Worm (Caenorhabditis elegans) whole organism, early embryonic: ENCODE results near the gene cutl-19.

ENCODE experiments used
- B0310.2 ChIP-seq: sonication (generic microtip); optimal IDR thresholded peaks from 2 replicates; lab custom pipeline; 2016; ENCODE audit warnings: mild to moderate bottlenecking, missing genetic modification characterization, missing compliant biosample characterization
- F13C5.2 ChIP-seq: sonication (generic microtip); optimal IDR thresholded peaks from 2 replicates; lab custom pipeline; 2017; ENCODE audit warnings: mild to moderate bottlenecking, missing genetic modification characterization, inconsistent platforms, missing compliant biosample characterization
- aly-1 ChIP-seq: sonication (generic microtip); optimal IDR thresholded peaks from 2 replicates; lab custom pipeline; 2016; ENCODE audit warnings: missing genetic modification characterization, missing compliant biosample characterization
- ama-1 ChIP-seq: fragments of 150-350 bp; optimal IDR thresholded peaks from 2 replicates; lab custom pipeline; 2014
- ceh-13 ChIP-seq: fragments of 200-800 bp; sonication (Bioruptor generic); optimal IDR thresholded peaks from 2 replicates; lab custom pipeline; 2018; ENCODE audit warnings: mild to moderate bottlenecking, missing genetic modification characterization, missing compliant biosample characterization
- ceh-36 ChIP-seq: sonication (generic microtip); optimal IDR thresholded peaks from 2 replicates; lab custom pipeline; 2016; ENCODE audit warnings: missing genetic modification characterization, inconsistent platforms, missing compliant biosample characterization
- ets-7 ChIP-seq: sonication (generic microtip); optimal IDR thresholded peaks from 2 replicates; lab custom pipeline; 2016; ENCODE audit warnings: missing genotype, missing genetic modification characterization, missing compliant biosample characterization
- flt-1 ChIP-seq: fragments of 200-800 bp; sonication (Bioruptor generic); IDR thresholded peaks from 2 replicates; pipeline ENCODE4 v1.3.6; 2022; ENCODE audit warnings: missing genetic modification characterization, missing compliant biosample characterization
- hmbx-1 ChIP-seq: sonication (generic microtip); optimal IDR thresholded peaks from 2 replicates; lab custom pipeline; 2016; ENCODE audit warnings: mild to moderate bottlenecking, missing genetic modification characterization, missing compliant biosample characterization
- hmg-4 ChIP-seq: fragments of 200-800 bp; sonication (Bioruptor generic); optimal IDR thresholded peaks from 2 replicates; lab custom pipeline; 2018; ENCODE audit warnings: mild to moderate bottlenecking, missing genetic modification characterization, missing compliant biosample characterization
- hnd-1 ChIP-seq: sonication (generic microtip); optimal IDR thresholded peaks from 2 replicates; lab custom pipeline; 2016; ENCODE audit warnings: missing genetic modification characterization, missing compliant biosample characterization
- pes-1 ChIP-seq: fragments of 200-800 bp; sonication (Bioruptor generic); IDR thresholded peaks from 2 replicates; pipeline ENCODE4 v1.3.6; 2022; ENCODE audit warnings: missing genetic modification reagents, missing genetic modification characterization, missing compliant biosample characterization
- scrt-1 ChIP-seq: fragments of 200-800 bp; sonication (Bioruptor generic); IDR thresholded peaks from 2 replicates; pipeline ENCODE4 v1.3.6; 2022; ENCODE audit warnings: missing genetic modification characterization, missing compliant biosample characterization
- sea-1 ChIP-seq: fragments of 200-800 bp; sonication (Bioruptor generic); conservative IDR thresholded peaks from 2 replicates; pipeline ENCODE4 v1.3.6; 2022; ENCODE audit warnings: missing genetic modification characterization, missing compliant biosample characterization
- tbx-11 ChIP-seq: fragments of 200-800 bp; sonication (Bioruptor generic); IDR thresholded peaks from 2 replicates; pipeline ENCODE4 v1.3.6; 2022; ENCODE audit warnings: missing genetic modification characterization, missing compliant biosample characterization
- tbx-37 ChIP-seq: fragments of 200-800 bp; sonication (Bioruptor generic); conservative IDR thresholded peaks from 2 replicates; pipeline ENCODE4 v1.3.6; 2022; ENCODE audit warnings: missing genetic modification reagents, missing genetic modification characterization, missing compliant biosample characterization
- tra-4 ChIP-seq: sonication (generic microtip); optimal IDR thresholded peaks from 2 replicates; lab custom pipeline; 2017; ENCODE audit warnings: missing genetic modification characterization, missing compliant biosample characterization

Gene cutl-19

ce11 chrIII:5202641-5203040 is 14.8 kb downstream of the cutl-19 start:
- no peak for TF ChIP-seq ceh-36 (tag; lab: Kevin White, UChicago)
- no peak for TF ChIP-seq flt-1 (GFP tag; lab: Robert Waterston, UW)
- no peak for TF ChIP-seq F13C5.2
- no peak for TF ChIP-seq B0310.2 (tag; lab: Kevin White, UChicago)
- TF ChIP-seq sea-1: no peak
- no peak for TF ChIP-seq ceh-13 (GFP tag; lab: Kevin White, UChicago)
- no peak for TF ChIP-seq scrt-1 (GFP tag; lab: Robert Waterston, UW)
- TF ChIP-seq tbx-11 (GFP tag; lab: Robert Waterston, UW): no peak
- no peak for TF ChIP-seq ama-1
- no peak for TF ChIP-seq hmbx-1 (tag; lab: Kevin White, UChicago)
- no peak for TF ChIP-seq ets-7 (tag; lab: Kevin White, UChicago)
- TF ChIP-seq hnd-1: no peak
- TF ChIP-seq hmg-4: no peak
- no peak for TF ChIP-seq aly-1 (tag; lab: Kevin White, UChicago)
- TF ChIP-seq tra-4 (tag; lab: Kevin White, UChicago): no peak
- TF ChIP-seq pes-1 (GFP tag; lab: Robert Waterston, UW): no peak
- no peak for TF ChIP-seq tbx-37 (GFP tag; lab: Robert Waterston, UW)

DNA sequence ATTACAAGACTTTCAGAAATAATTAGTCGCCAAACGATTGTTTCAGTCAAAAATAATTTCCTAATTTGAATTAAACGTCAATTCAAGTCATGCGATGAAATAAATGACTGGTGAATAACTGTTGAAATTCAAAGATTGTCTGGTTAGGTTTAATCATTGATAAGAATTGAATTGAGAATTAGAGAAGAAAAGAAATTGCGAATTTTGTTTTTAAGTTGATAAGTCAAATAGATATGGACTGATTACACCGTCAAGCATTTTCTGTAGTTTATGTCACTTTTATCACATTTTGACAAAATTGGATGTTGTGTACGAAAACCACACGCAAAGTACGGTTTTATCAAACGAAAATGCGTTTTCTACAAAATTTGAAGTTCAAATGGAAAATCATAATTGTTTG is 16.1 kb downstream of the cutl-19 start:
- TF ChIP-seq aly-1 (tag; lab: Kevin White, UChicago) (no peak), pes-1 (GFP tag; lab: Robert Waterston, UW) (no peak), hmbx-1 (tag; lab: Kevin White, UChicago) (no peak), ceh-13 (GFP tag; lab: Kevin White, UChicago) (no peak), flt-1 (GFP tag; lab: Robert Waterston, UW) (no peak), ama-1 (no peak), tbx-11 (GFP tag; lab: Robert Waterston, UW) (no peak), ceh-36 (tag; lab: Kevin White, UChicago) (no peak), scrt-1 (GFP tag; lab: Robert Waterston, UW) (no peak), hnd-1 (no peak), tra-4 (tag; lab: Kevin White, UChicago) (no peak), B0310.2 (tag; lab: Kevin White, UChicago) (no peak)

DNA sequence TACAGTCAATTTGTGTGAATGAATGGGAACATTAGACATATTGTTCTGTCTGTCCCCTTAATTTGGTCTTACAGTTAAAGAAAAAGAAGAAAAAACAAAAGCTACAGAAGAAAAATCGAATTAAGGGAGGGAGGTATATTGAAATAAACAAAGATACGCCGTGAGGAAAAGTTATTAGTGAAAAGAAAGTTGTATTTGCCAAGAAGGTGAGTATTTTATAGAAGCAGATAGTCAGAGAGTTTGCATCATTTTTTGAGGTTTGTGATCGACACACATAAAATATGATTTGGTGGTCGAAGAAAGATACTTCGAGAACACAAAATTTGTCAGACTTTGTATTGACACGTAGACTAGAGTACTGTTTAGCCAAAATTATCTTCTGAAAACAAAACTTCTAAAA is 17.1 kb downstream of the cutl-19 start:
- TF ChIP-seq pes-1 (GFP tag; lab: Robert Waterston, UW) (no peak), sea-1 (no peak), hmbx-1 (tag; lab: Kevin White, UChicago) (no peak), F13C5.2 (no peak), scrt-1 (GFP tag; lab: Robert Waterston, UW) (no peak), aly-1 (tag; lab: Kevin White, UChicago) (no peak), ets-7 (tag; lab: Kevin White, UChicago) (no peak), hmg-4 (no peak), ceh-36 (tag; lab: Kevin White, UChicago) (no peak), tbx-37 (GFP tag; lab: Robert Waterston, UW) (no peak), tra-4 (tag; lab: Kevin White, UChicago) (no peak), B0310.2 (tag; lab: Kevin White, UChicago) (no peak), tbx-11 (GFP tag; lab: Robert Waterston, UW) (no peak), ceh-13 (GFP tag; lab: Kevin White, UChicago) (no peak)

ce11 chrIII:5199577-5199976 is 17.8 kb downstream of the cutl-19 start, which contains the start of gene emb-8:
Gene emb-8, minus strand, starts transcription at chrIII:5199677.
- no peak for TF ChIP-seq sea-1
- TF ChIP-seq B0310.2 (tag; lab: Kevin White, UChicago): no peak
- TF ChIP-seq ceh-13 (GFP tag; lab: Kevin White, UChicago): no peak
- no peak for TF ChIP-seq ama-1
- no peak for TF ChIP-seq scrt-1 (GFP tag; lab: Robert Waterston, UW)
- no peak for TF ChIP-seq ets-7 (tag; lab: Kevin White, UChicago)
- TF ChIP-seq flt-1 (GFP tag; lab: Robert Waterston, UW): no peak
- no peak for TF ChIP-seq pes-1 (GFP tag; lab: Robert Waterston, UW)

DNA sequence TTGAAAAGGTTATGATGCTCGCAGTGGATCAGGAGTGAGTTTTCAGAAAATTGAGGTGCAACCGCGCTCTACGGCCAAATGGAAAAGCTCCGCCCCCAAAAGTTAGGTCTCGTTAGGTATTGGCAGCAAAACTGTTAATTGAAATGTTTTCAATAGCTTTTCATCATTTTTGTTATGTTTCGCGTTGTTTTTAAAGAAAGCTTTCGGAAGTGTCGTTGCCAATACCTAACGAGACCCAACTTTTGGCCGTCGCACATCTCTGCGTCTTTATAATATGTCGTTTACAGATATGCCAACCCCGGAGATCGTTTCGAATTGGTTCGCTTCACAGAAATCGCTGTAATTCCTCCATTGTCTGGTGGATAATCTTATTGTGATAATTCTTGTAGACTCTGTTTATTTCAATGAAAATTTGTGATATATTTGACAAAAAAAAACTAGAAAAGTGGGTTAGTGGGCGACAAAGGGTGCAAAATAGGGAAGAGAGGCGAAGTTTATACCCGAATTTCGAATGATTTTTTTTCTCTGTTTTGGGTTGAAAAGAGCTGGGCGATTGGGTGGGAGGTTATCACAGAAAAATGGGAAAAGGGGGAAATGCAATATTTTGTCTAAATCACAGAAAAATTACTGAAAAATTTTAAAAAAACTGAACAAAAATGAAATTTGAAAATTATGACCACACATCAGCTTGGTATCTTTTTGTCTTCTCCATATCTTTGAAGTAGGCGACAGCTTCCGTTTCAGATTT is 20.9 kb downstream of the cutl-19 start:
- TF ChIP-seq tbx-11 (GFP tag; lab: Robert Waterston, UW) (no peak), ceh-13 (GFP tag; lab: Kevin White, UChicago) (no peak), ama-1 (no peak), B0310.2 (tag; lab: Kevin White, UChicago) (no peak), tra-4 (tag; lab: Kevin White, UChicago) (no peak), ceh-36 (tag; lab: Kevin White, UChicago) (no peak), hnd-1 (no peak), hmg-4 (no peak), hmbx-1 (tag; lab: Kevin White, UChicago) (no peak)

ce11 chrIII:5195690-5196089 is 21.7 kb downstream of the cutl-19 start, which contains the start of gene moc-6:
Gene moc-6, plus strand, starts transcription at chrIII:5195990.
- TF ChIP-seq ama-1: no peak
- TF ChIP-seq sea-1: no peak
- TF ChIP-seq hmg-4: no peak
- TF ChIP-seq aly-1 (tag; lab: Kevin White, UChicago): no peak
- TF ChIP-seq tbx-37 (GFP tag; lab: Robert Waterston, UW): no peak

- TF ChIP-seq tbx-11 (GFP tag; lab: Robert Waterston, UW) (no peak), hmbx-1 (tag; lab: Kevin White, UChicago) (no peak), sea-1 (no peak), hmg-4 (no peak), tra-4 (tag; lab: Kevin White, UChicago) (no peak), flt-1 (GFP tag; lab: Robert Waterston, UW) (no peak), B0310.2 (tag; lab: Kevin White, UChicago) (no peak)
These were observed 24.1 kb downstream of the cutl-19 start for ce11 chrIII:5193266-5193665.
